Fruit fly (Drosophila melanogaster): ENCODE results near the gene CG6686.

The CG6686 gene

DNA sequence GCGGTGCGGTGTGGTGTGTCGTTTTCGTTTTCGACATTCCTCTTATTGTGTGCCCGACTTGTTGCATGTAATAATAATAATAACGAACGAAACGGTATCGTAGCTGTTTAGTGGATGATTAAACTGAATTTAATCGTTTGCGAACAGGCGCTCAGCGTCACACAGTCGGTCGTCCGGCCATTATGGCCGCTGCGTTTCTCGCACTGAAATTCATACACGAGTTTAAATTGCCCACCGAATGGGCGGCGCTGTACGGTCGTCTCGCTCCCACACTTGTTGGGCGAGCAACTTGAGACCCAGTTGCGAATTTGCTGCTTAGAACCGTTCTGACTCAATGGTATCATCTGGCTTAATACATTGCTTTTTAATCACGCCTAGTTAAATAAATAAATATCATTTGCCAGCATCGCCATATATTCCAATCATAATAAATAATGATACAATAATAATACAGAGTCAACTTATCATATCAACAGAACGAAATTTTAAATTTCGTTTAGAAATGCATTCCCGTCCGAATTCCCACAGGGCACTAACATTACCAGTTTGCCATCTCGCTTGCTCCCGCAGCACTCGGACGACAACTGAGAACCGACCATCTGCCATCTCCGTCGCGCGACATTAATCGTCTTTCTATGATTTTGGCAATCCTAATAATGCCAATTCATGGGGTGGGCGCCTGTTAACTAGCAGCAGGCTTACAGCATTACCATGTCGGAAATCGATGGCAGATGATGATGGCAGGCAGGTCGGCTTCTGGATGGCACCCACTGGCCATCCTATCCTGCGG lies 23.2 kb upstream of the CG6686 start (continued):
- TF ChIP-seq CG13424 (tag; optimal IDR thresholded peaks at IDR 0.05) (peak; percentile 96), dm (GFP tag; optimal IDR thresholded peaks at IDR 0.05) (peak; percentile 45), Eip74EF (GFP tag; optimal IDR thresholded peaks at IDR 0.05) (peak in 1 of 2 experiments; percentile 26), tin (GFP tag; optimal IDR thresholded peaks at IDR 0.05) (peak; percentile 85), cad (GFP tag; optimal IDR thresholded peaks at IDR 0.05) (no peak), CG11560 (tag; IDR thresholded peaks at IDR 0.05) (no peak), CG17385 (GFP tag; optimal IDR thresholded peaks at IDR 0.05) (peak; percentile 87), trh (GFP tag; optimal IDR thresholded peaks at IDR 0.05) (peak; percentile 85), pum (GFP tag; optimal IDR thresholded peaks at IDR 0.05) (peak; percentile 67), dan (GFP tag; IDR thresholded peaks at IDR 0.05) (no peak), CG1233 (GFP tag; optimal IDR thresholded peaks at IDR 0.05) (peak; percentile 92), yki (optimal IDR thresholded peaks at IDR 0.05) (no peak), Max (GFP tag; optimal IDR thresholded peaks at IDR 0.05) (peak; percentile 84), HLHmδ (GFP tag; optimal IDR thresholded peaks at IDR 0.05) (peak; percentile 61), CG6254 (GFP tag; optimal IDR thresholded peaks at IDR 0.05) (peak; percentile 64), grn (GFP tag; optimal IDR thresholded peaks at IDR 0.05) (no peak), seq (GFP tag; IDR thresholded peaks at IDR 0.05) (no peak), Camta (GFP tag; optimal IDR thresholded peaks at IDR 0.05) (peak; percentile 39), toy (GFP tag; IDR thresholded peaks at IDR 0.05) (no peak), dmrt11E (tag; optimal IDR thresholded peaks at IDR 0.05) (peak; percentile 90), MTF-1 (GFP tag; optimal IDR thresholded peaks at IDR 0.05; ENCODE audit: borderline replicate concordance) (peak; percentile 52), al (GFP tag; IDR thresholded peaks at IDR 0.05) (no peak), eve (GFP tag; optimal IDR thresholded peaks at IDR 0.05) (no peak), CG18476 (GFP tag; optimal IDR thresholded peaks at IDR 0.05) (peak; percentile 87), B-H2 (GFP tag; optimal IDR thresholded peaks at IDR 0.05) (peak; percentile 93), CG17829 (tag; optimal IDR thresholded peaks at IDR 0.05) (peak; percentile 91), sd (tag; optimal IDR thresholded peaks at IDR 0.05) (peak; percentile 99), chif (GFP tag; optimal IDR thresholded peaks at IDR 0.05) (peak; percentile 76 to 78), CG11247 (GFP tag; IDR thresholded peaks at IDR 0.05) (no peak), ci (GFP tag; IDR thresholded peaks at IDR 0.05) (no peak), chn (GFP tag; optimal IDR thresholded peaks at IDR 0.05) (peak; percentile 29), Bteb2 (GFP tag; optimal IDR thresholded peaks at IDR 0.05) (peak; percentile 77), Fer3 (tag; optimal IDR thresholded peaks at IDR 0.05) (peak; percentile 94), sc (optimal IDR thresholded peaks at IDR 0.05) (no peak), sc (GFP tag; optimal IDR thresholded peaks at IDR 0.05) (peak; percentile 75), insv (GFP tag; optimal IDR thresholded peaks at IDR 0.05) (peak; percentile 0 to 57), Dip3 (GFP tag; optimal IDR thresholded peaks at IDR 0.05) (peak; percentile 78), Hmr (GFP tag; optimal IDR thresholded peaks at IDR 0.05) (peak; percentile 95), CG31365 (tag; optimal IDR thresholded peaks at IDR 0.05) (peak; percentile 67), HLH3B (GFP tag; IDR thresholded peaks at IDR 0.05) (no peak), Chrac-16 (GFP tag; optimal IDR thresholded peaks at IDR 0.05) (peak; percentile 89), Abd-B (GFP tag; optimal IDR thresholded peaks at IDR 0.05) (peak; percentile 83), CG2116 (GFP tag; optimal IDR thresholded peaks at IDR 0.05) (peak; percentile 51), CG13123 (GFP tag; optimal IDR thresholded peaks at IDR 0.05) (peak; percentile 85), Sry-β (GFP tag; optimal IDR thresholded peaks at IDR 0.05) (no peak), Hr78 (GFP tag; optimal IDR thresholded peaks at IDR 0.05) (no peak), CG12391 (tag; optimal IDR thresholded peaks at IDR 0.05) (peak; percentile 92), CG17186 (GFP tag; optimal IDR thresholded peaks at IDR 0.05) (peak; percentile 32), CG2889 (GFP tag; IDR thresholded peaks at IDR 0.05) (no peak), croc (GFP tag; conservative IDR thresholded peaks at IDR 0.05) (peak; percentile 89)

All from whole organism, embryonic.